Worm (Caenorhabditis elegans) whole organism, young adult: ENCODE measurements around the gene ZK218.3.

Experiments used
- C06A6.2 ChIP-seq: fragments of 200-800 bp; sonication (Bioruptor generic); conservative IDR thresholded peaks from 2 replicates; pipeline ENCODE4 v1.3.6; 2022; ENCODE audit warnings: missing genetic modification characterization, missing compliant biosample characterization
- D2030.7 ChIP-seq: fragments of 200-800 bp; sonication (Bioruptor generic); IDR thresholded peaks from 2 replicates; pipeline ENCODE4 v1.3.6; 2022; ENCODE audit warnings: missing genetic modification reagents, missing genetic modification characterization, missing compliant biosample characterization
- F10E7.11 ChIP-seq: sonication (generic microtip); optimal IDR thresholded peaks from 2 replicates; lab custom pipeline; 2017; ENCODE audit warnings: mild to moderate bottlenecking, missing genetic modification characterization, moderate library complexity, missing compliant biosample characterization
- F37B4.10 ChIP-seq: fragments of 200-800 bp; sonication (Bioruptor generic); IDR thresholded peaks from 2 replicates; pipeline ENCODE4 v1.3.6; 2022; ENCODE audit warnings: missing genetic modification characterization, missing compliant biosample characterization
- F49E8.2 ChIP-seq: sonication (generic microtip); optimal IDR thresholded peaks from 3 replicates; lab custom pipeline; 2017; ENCODE audit warnings: missing genetic modification characterization, mild to moderate bottlenecking, missing compliant biosample characterization, antibody characterized with exemption, moderate library complexity; ENCODE audit not compliant: insufficient read depth
- F55B11.4 ChIP-seq: sonication (generic microtip); optimal IDR thresholded peaks from 2 replicates; lab custom pipeline; 2016; ENCODE audit warnings: missing compliant biosample characterization, missing genetic modification characterization, borderline replicate concordance; ENCODE audit not compliant: insufficient read depth
- F57A8.1 ChIP-seq: fragments of 200-800 bp; sonication (Bioruptor generic); optimal IDR thresholded peaks from 2 replicates; lab custom pipeline; 2018; ENCODE audit warnings: mild to moderate bottlenecking, missing genetic modification characterization, moderate library complexity, missing compliant biosample characterization
- T26A5.8 ChIP-seq: sonication (generic microtip); optimal IDR thresholded peaks from 2 replicates; lab custom pipeline; 2016; ENCODE audit warnings: missing genetic modification characterization, missing compliant biosample characterization
- Y67H2A.10 ChIP-seq: fragments of 200-800 bp; sonication (Bioruptor generic); conservative IDR thresholded peaks from 2 replicates; pipeline ENCODE4 v1.3.6; 2022; ENCODE audit warnings: missing genetic modification reagents, missing genetic modification characterization, missing compliant biosample characterization
- Y79H2A.3 ChIP-seq: fragments of 200-800 bp; sonication (Bioruptor generic); conservative IDR thresholded peaks from 2 replicates; pipeline ENCODE4 v1.3.6; 2022; ENCODE audit warnings: missing genetic modification reagents, missing genetic modification characterization, missing compliant biosample characterization
- Y95B8A.8 ChIP-seq: fragments of 200-800 bp; sonication (Bioruptor generic); IDR thresholded peaks from 2 replicates; pipeline ENCODE4 v1.3.6; 2022; ENCODE audit warnings: missing genetic modification reagents, missing genetic modification characterization, missing compliant biosample characterization
- ZK185.1 ChIP-seq: sonication (generic microtip); optimal IDR thresholded peaks from 2 replicates; lab custom pipeline; 2016; ENCODE audit warnings: mild to moderate bottlenecking, missing genetic modification characterization, missing compliant biosample characterization; ENCODE audit not compliant: poor library complexity, severe bottlenecking
- aptf-2 ChIP-seq: fragments of 200-800 bp; sonication (Bioruptor generic); conservative IDR thresholded peaks from 2 replicates; pipeline ENCODE4 v1.3.6; 2022; ENCODE audit warnings: missing genetic modification reagents, missing genetic modification characterization, missing compliant biosample characterization
- bed-2 ChIP-seq: fragments of 200-800 bp; sonication (Bioruptor generic); IDR thresholded peaks from 2 replicates; pipeline ENCODE4 v1.3.6; 2022; ENCODE audit warnings: missing genetic modification reagents, missing genetic modification characterization, missing compliant biosample characterization
- cebp-2 ChIP-seq: fragments of 200-800 bp; sonication (Bioruptor generic); IDR thresholded peaks from 2 replicates; pipeline ENCODE4 v1.3.6; 2022; ENCODE audit warnings: missing genetic modification characterization, missing compliant biosample characterization
- ceh-79 ChIP-seq: sonication (generic microtip); optimal IDR thresholded peaks from 2 replicates; lab custom pipeline; 2017; ENCODE audit warnings: mild to moderate bottlenecking, missing genetic modification characterization, missing compliant biosample characterization
- chd-7 ChIP-seq: sonication (generic microtip); optimal IDR thresholded peaks from 2 replicates; lab custom pipeline; 2016; ENCODE audit warnings: mild to moderate bottlenecking, missing genetic modification characterization, moderate library complexity, missing compliant biosample characterization
- ekl-4 ChIP-seq: fragments of 200-800 bp; sonication (Bioruptor generic); IDR thresholded peaks from 2 replicates; pipeline ENCODE4 v1.3.6; 2022; ENCODE audit warnings: missing genetic modification reagents, missing genetic modification characterization, missing compliant biosample characterization
- ets-4 ChIP-seq: fragments of 200-800 bp; sonication (Bioruptor generic); optimal IDR thresholded peaks from 2 replicates; lab custom pipeline; 2018; ENCODE audit warnings: mild to moderate bottlenecking, missing genetic modification characterization, missing compliant biosample characterization
- gei-17 ChIP-seq: fragments of 200-800 bp; sonication (Bioruptor generic); optimal IDR thresholded peaks from 2 replicates; lab custom pipeline; 2018; ENCODE audit warnings: mild to moderate bottlenecking, missing genetic modification characterization, missing compliant biosample characterization
- madf-10 ChIP-seq: sonication (generic microtip); optimal IDR thresholded peaks from 2 replicates; lab custom pipeline; 2016; ENCODE audit warnings: mild to moderate bottlenecking, missing genetic modification characterization, missing compliant biosample characterization
- madf-3 ChIP-seq: fragments of 200-800 bp; sonication (Bioruptor generic); IDR thresholded peaks from 2 replicates; pipeline ENCODE4 v1.3.6; 2022; ENCODE audit warnings: missing genetic modification reagents, missing genetic modification characterization, missing compliant biosample characterization
- madf-8 ChIP-seq: fragments of 200-800 bp; sonication (Bioruptor generic); conservative IDR thresholded peaks from 2 replicates; pipeline ENCODE4 v1.3.6; 2022; ENCODE audit warnings: missing genetic modification reagents, missing genetic modification characterization, missing compliant biosample characterization
- nhr-80 ChIP-seq: sonication (generic microtip); optimal IDR thresholded peaks from 2 replicates; lab custom pipeline; 2016; ENCODE audit warnings: missing genetic modification characterization, missing compliant biosample characterization
- snpc-1.3 ChIP-seq: sonication (generic microtip); optimal IDR thresholded peaks from 2 replicates; lab custom pipeline; 2017; ENCODE audit warnings: missing genetic modification characterization, mild to moderate bottlenecking, missing compliant biosample characterization, antibody characterized with exemption, moderate library complexity, missing genotype, missing genetic modification reagents; ENCODE audit not compliant: insufficient read depth
- somi-1 ChIP-seq: fragments of 200-800 bp; sonication (Bioruptor generic); optimal IDR thresholded peaks from 2 replicates; lab custom pipeline; 2018; ENCODE audit warnings: mild to moderate bottlenecking, missing genetic modification characterization, missing compliant biosample characterization
- tbx-9 ChIP-seq: sonication (generic microtip); optimal IDR thresholded peaks from 2 replicates; lab custom pipeline; 2016; ENCODE audit warnings: borderline replicate concordance, missing genetic modification characterization, inconsistent platforms, missing compliant biosample characterization
- xnd-1 ChIP-seq: sonication (generic microtip); optimal IDR thresholded peaks from 2 replicates; lab custom pipeline; 2016; ENCODE audit warnings: missing genotype, missing genetic modification reagents, missing genetic modification characterization, missing compliant biosample characterization
- ztf-22 ChIP-seq: fragments of 200-800 bp; sonication (Bioruptor generic); optimal IDR thresholded peaks from 2 replicates; lab custom pipeline; 2018; ENCODE audit warnings: mild to moderate bottlenecking, missing genetic modification characterization, moderate library complexity, missing compliant biosample characterization

The ZK218.3 gene

ce11 chrV:17075900-17076299 is 22.7 kb downstream of the ZK218.3 start, which contains the start of gene str-125 (continued):
- TF ChIP-seq snpc-1.3 (tag; lab: Kevin White, UChicago): no peak

ce11 chrV:17071578-17071977 is 27.0 kb downstream of the ZK218.3 start, which contains the start of gene srbc-14:
TSS of gene srbc-14 (minus strand) at chrV:17071678.
- TF ChIP-seq F49E8.2 (tag; lab: Kevin White, UChicago) (no peak), F57A8.1 (GFP tag; lab: Kevin White, UChicago) (no peak), T26A5.8 (tag; lab: Kevin White, UChicago) (no peak), ZK185.1 (tag; lab: Kevin White, UChicago) (no peak), madf-10 (no peak), ceh-79 (tag; lab: Kevin White, UChicago) (no peak), xnd-1 (no peak), chd-7 (tag; lab: Kevin White, UChicago) (no peak)

ce11 chrV:17068839-17069238 is 29.7 kb downstream of the ZK218.3 start, which contains the start of gene T05E12.8:
TSS of gene T05E12.8 (plus strand) at chrV:17069139.
- TF ChIP-seq ets-4 (GFP tag; lab: Kevin White, UChicago): no peak
- TF ChIP-seq F37B4.10: no peak
- TF ChIP-seq Y79H2A.3 (GFP tag; lab: Robert Waterston, UW): no peak
- no peak for TF ChIP-seq Y67H2A.10 (GFP tag; lab: Robert Waterston, UW)

ce11 chrV:17066634-17067033 is 31.9 kb downstream of the ZK218.3 start:
- TF ChIP-seq cebp-2 (GFP tag; lab: Robert Waterston, UW) (no peak), snpc-1.3 (tag; lab: Kevin White, UChicago) (no peak), nhr-80 (tag; lab: Kevin White, UChicago) (no peak), ZK185.1 (tag; lab: Kevin White, UChicago) (no peak), bed-2 (GFP tag; lab: Robert Waterston, UW) (no peak), ekl-4 (no peak), C06A6.2 (no peak), madf-10 (no peak), T26A5.8 (tag; lab: Kevin White, UChicago) (no peak), madf-8 (GFP tag; lab: Robert Waterston, UW) (no peak), madf-3 (GFP tag; lab: Robert Waterston, UW) (no peak)

ce11 chrV:17064676-17065075 is 33.9 kb downstream of the ZK218.3 start, which contains the start of gene srh-255:
TSS of gene srh-255 (plus strand) at chrV:17064976.
- TF ChIP-seq cebp-2 (GFP tag; lab: Robert Waterston, UW) (no peak), F10E7.11 (tag; lab: Kevin White, UChicago) (no peak), D2030.7 (no peak), F55B11.4 (tag; lab: Kevin White, UChicago) (no peak), gei-17 (GFP tag; lab: Kevin White, UChicago) (no peak)

ce11 chrV:17061585-17061984 is 37.0 kb downstream of the ZK218.3 start, which contains the start of gene F28B1.9:
TSS of gene F28B1.9 (plus strand) at chrV:17061885.
- TF ChIP-seq ztf-22 (GFP tag; lab: Kevin White, UChicago) (no peak), Y79H2A.3 (GFP tag; lab: Robert Waterston, UW) (no peak), tbx-9 (no peak), somi-1 (GFP tag; lab: Kevin White, UChicago) (no peak), Y95B8A.8 (GFP tag; lab: Robert Waterston, UW) (no peak), C06A6.2 (no peak), aptf-2 (no peak), F55B11.4 (tag; lab: Kevin White, UChicago) (no peak)
